Fruit fly (Drosophila melanogaster): ENCODE data around the gene CG43231.

DNA sequence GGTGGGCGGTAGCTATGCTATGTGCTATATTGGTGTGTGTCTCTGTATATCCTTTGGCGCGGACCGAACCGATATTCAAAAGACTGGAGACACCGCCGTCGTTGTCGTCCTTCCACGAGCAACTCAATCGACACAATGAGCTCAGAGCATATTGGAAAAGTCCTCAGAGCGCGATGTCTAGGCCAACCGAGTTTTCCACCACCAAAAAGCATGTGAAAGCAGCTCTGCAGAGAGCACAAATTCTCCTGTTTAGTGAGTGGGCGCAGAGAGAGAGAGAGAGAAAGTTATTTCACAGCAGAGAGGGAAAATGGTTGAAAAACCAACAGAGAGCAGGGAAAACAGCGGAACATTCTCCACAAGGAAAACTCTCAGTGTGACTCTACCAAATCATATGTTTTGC lies 47.9 kb downstream of the CG43231 start:
- TF ChIP-seq Abd-B (GFP tag; optimal IDR thresholded peaks at IDR 0.05) = no peak
- TF ChIP-seq Hr78 (GFP tag; optimal IDR thresholded peaks at IDR 0.05) = no peak
- no peak for TF ChIP-seq ey (GFP tag; optimal IDR thresholded peaks at IDR 0.05)
- TF ChIP-seq pan (optimal IDR thresholded peaks at IDR 0.05) = no peak
- no peak for TF ChIP-seq woc (GFP tag; optimal IDR thresholded peaks at IDR 0.05)
- TF ChIP-seq usp (GFP tag; optimal IDR thresholded peaks at IDR 0.05) = no peak
